Worm (Caenorhabditis elegans) whole organism, L1 larva: ENCODE results near the gene F02E8.4.
A peak's percentile ranks its signal among the peaks of the same experiment; 100 is the strongest.

Source experiments
- C04F5.9 ChIP-seq: sonication (generic microtip); optimal IDR thresholded peaks from 2 replicates; lab custom pipeline; 2016; ENCODE audit warnings: missing genetic modification characterization, missing compliant biosample characterization
- C16A3.4 ChIP-seq: fragments of 150-350 bp; optimal IDR thresholded peaks from 2 replicates; lab custom pipeline; 2014; ENCODE audit warnings: missing biosample characterization, missing genetic modification characterization
- F16B12.6 ChIP-seq: fragments of 150-350 bp; optimal IDR thresholded peaks from 2 replicates; lab custom pipeline; 2014; ENCODE audit warnings: missing biosample characterization, missing genetic modification characterization
- Y116A8C.19 ChIP-seq: sonication (generic microtip); optimal IDR thresholded peaks from 2 replicates; lab custom pipeline; 2016; ENCODE audit warnings: missing compliant biosample characterization, missing genetic modification characterization, borderline replicate concordance
- aha-1 ChIP-seq: fragments of 150-350 bp; optimal IDR thresholded peaks from 2 replicates; lab custom pipeline; 2014; ENCODE audit warnings: missing biosample characterization, missing genetic modification characterization
- aly-2 ChIP-seq: fragments of 150-350 bp; optimal IDR thresholded peaks from 2 replicates; lab custom pipeline; 2014; ENCODE audit warnings: missing biosample characterization, missing genetic modification characterization
- blmp-1 ChIP-seq: fragments of 150-350 bp; optimal IDR thresholded peaks from 2 replicates; lab custom pipeline; 2014; ENCODE audit warnings: missing biosample characterization, missing genetic modification characterization
- ceh-63 ChIP-seq: fragments of 200-800 bp; sonication (Bioruptor generic); optimal IDR thresholded peaks from 2 replicates; lab custom pipeline; 2018; ENCODE audit warnings: mild to moderate bottlenecking, missing genetic modification characterization, missing compliant biosample characterization
- ceh-88 ChIP-seq: fragments of 200-800 bp; sonication (Bioruptor generic); IDR thresholded peaks from 2 replicates; pipeline ENCODE4 v1.3.6; 2022; ENCODE audit warnings: missing genetic modification characterization, missing compliant biosample characterization
- ceh-90 ChIP-seq: sonication (generic microtip); optimal IDR thresholded peaks from 2 replicates; lab custom pipeline; 2016; ENCODE audit warnings: missing genetic modification characterization, missing compliant biosample characterization
- dsc-1 ChIP-seq: sonication (generic microtip); optimal IDR thresholded peaks from 2 replicates; lab custom pipeline; 2016; ENCODE audit warnings: mild to moderate bottlenecking, missing genetic modification characterization, missing compliant biosample characterization
- efl-1 ChIP-seq, 4 experiments: fragments of 150-350 bp; optimal IDR thresholded peaks in 3 of 4; peaks in 1 of 4; 1 replicate in 1 of 4; 2 replicates in 3 of 4; lab custom pipeline; 2014; ENCODE audit warnings: missing biosample characterization in 2 of 4, missing genetic modification characterization in 2 of 4, missing genetic modification reagents in 2 of 4
- efl-3 ChIP-seq: fragments of 200-800 bp; sonication (Bioruptor generic); optimal IDR thresholded peaks from 2 replicates; lab custom pipeline; 2018; ENCODE audit warnings: mild to moderate bottlenecking, missing genetic modification characterization, missing compliant biosample characterization
- egl-13 ChIP-seq: sonication (generic microtip); optimal IDR thresholded peaks from 2 replicates; lab custom pipeline; 2016; ENCODE audit warnings: missing genotype, missing genetic modification reagents, missing genetic modification characterization, missing compliant biosample characterization
- egl-27 ChIP-seq, 2 experiments: fragments of 150-350 bp in 1 of 2; sonication (generic microtip); optimal IDR thresholded peaks; 3 replicates each; lab custom pipeline; 2017 to 2018; ENCODE audit warnings: missing biosample characterization in 2 of 2, missing genetic modification characterization in 2 of 2, missing genetic modification reagents in 2 of 2
- elt-3 ChIP-seq, 6 experiments: fragments of 150-350 bp in 1 of 6; sonication (generic microtip); optimal IDR thresholded peaks; 2 replicates each; lab custom pipeline; 2017 to 2018; ENCODE audit warnings: missing biosample characterization in 6 of 6, missing genetic modification characterization in 6 of 6, inconsistent platforms in 1 of 6
- ets-5 ChIP-seq: fragments of 200-800 bp; sonication (Bioruptor generic); IDR thresholded peaks from 2 replicates; pipeline ENCODE4 v1.3.6; 2022; ENCODE audit warnings: missing genetic modification characterization, missing compliant biosample characterization
- fkh-8 ChIP-seq: sonication (generic microtip); optimal IDR thresholded peaks from 2 replicates; lab custom pipeline; 2016; ENCODE audit warnings: mild to moderate bottlenecking, missing genetic modification characterization, missing compliant biosample characterization
- fos-1 ChIP-seq: fragments of 150-350 bp; optimal IDR thresholded peaks from 2 replicates; lab custom pipeline; 2014; ENCODE audit warnings: missing biosample characterization, missing genetic modification characterization
- hlh-17 ChIP-seq: fragments of 200-800 bp; sonication (Bioruptor generic); optimal IDR thresholded peaks from 2 replicates; lab custom pipeline; 2018; ENCODE audit warnings: missing genetic modification characterization, mild to moderate bottlenecking, missing compliant biosample characterization, moderate library complexity, borderline replicate concordance
- hlh-4 ChIP-seq: sonication (generic microtip); optimal IDR thresholded peaks from 2 replicates; lab custom pipeline; 2016; ENCODE audit warnings: mild to moderate bottlenecking, missing genetic modification characterization, missing compliant biosample characterization
- hpl-2 ChIP-seq: fragments of 150-350 bp; optimal IDR thresholded peaks from 2 replicates; lab custom pipeline; 2014; ENCODE audit warnings: missing biosample characterization, missing genetic modification reagents, missing genetic modification characterization
- irx-1 ChIP-seq: sonication (generic microtip); optimal IDR thresholded peaks from 2 replicates; lab custom pipeline; 2016; ENCODE audit warnings: missing genetic modification characterization, missing compliant biosample characterization
- isw-1 ChIP-seq: fragments of 200-800 bp; sonication (Bioruptor generic); IDR thresholded peaks from 2 replicates; pipeline ENCODE4 v1.3.6; 2022; ENCODE audit warnings: missing genetic modification characterization, missing compliant biosample characterization
- jun-1 ChIP-seq: fragments of 150-350 bp; optimal IDR thresholded peaks from 2 replicates; lab custom pipeline; 2014; ENCODE audit warnings: missing biosample characterization, missing genetic modification reagents, missing genetic modification characterization
- lin-13 ChIP-seq: fragments of 150-350 bp; optimal IDR thresholded peaks from 2 replicates; lab custom pipeline; 2014; ENCODE audit warnings: missing biosample characterization, missing genetic modification reagents, missing genetic modification characterization
- lin-15B ChIP-seq: fragments of 150-350 bp; sonication (generic microtip); optimal IDR thresholded peaks from 3 replicates; lab custom pipeline; 2014; ENCODE audit warnings: missing biosample characterization, missing genetic modification characterization
- lin-35 ChIP-seq, 2 experiments: fragments of 150-350 bp; optimal IDR thresholded peaks; 2 replicates each; lab custom pipeline; 2014; ENCODE audit warnings: missing biosample characterization in 2 of 2, missing genetic modification characterization in 2 of 2, missing genetic modification reagents in 2 of 2
- lir-3 ChIP-seq: sonication (generic microtip); optimal IDR thresholded peaks from 2 replicates; lab custom pipeline; 2016; ENCODE audit warnings: mild to moderate bottlenecking, missing genetic modification characterization, moderate library complexity, missing compliant biosample characterization; ENCODE audit not compliant: poor library complexity
- lsy-2 ChIP-seq, 2 experiments: fragments of 150-350 bp; optimal IDR thresholded peaks; 2 replicates each; lab custom pipeline; 2014; ENCODE audit warnings: missing biosample characterization in 2 of 2, missing genetic modification characterization in 2 of 2
- mab-9 ChIP-seq: fragments of 200-800 bp; sonication (Bioruptor generic); IDR thresholded peaks from 2 replicates; pipeline ENCODE4 v1.3.6; 2022; ENCODE audit warnings: missing genetic modification reagents, missing genetic modification characterization, missing compliant biosample characterization
- mdl-1 ChIP-seq, 2 experiments: fragments of 150-350 bp; optimal IDR thresholded peaks; 2 replicates each; lab custom pipeline; 2014 to 2017; ENCODE audit warnings: missing biosample characterization in 2 of 2, missing genetic modification characterization in 2 of 2, inconsistent platforms in 1 of 2
- mef-2 ChIP-seq: fragments of 150-350 bp; optimal IDR thresholded peaks from 2 replicates; lab custom pipeline; 2014; ENCODE audit warnings: missing biosample characterization, missing genetic modification characterization
- nhr-11 ChIP-seq: fragments of 150-350 bp; optimal IDR thresholded peaks from 2 replicates; lab custom pipeline; 2014; ENCODE audit warnings: missing biosample characterization, missing genetic modification characterization
- nhr-19 ChIP-seq: fragments of 200-800 bp; sonication (Bioruptor generic); conservative IDR thresholded peaks from 2 replicates; pipeline ENCODE4 v1.3.6; 2022; ENCODE audit warnings: missing genetic modification characterization, missing compliant biosample characterization
- nhr-20 ChIP-seq: sonication (generic microtip); optimal IDR thresholded peaks from 2 replicates; lab custom pipeline; 2016; ENCODE audit warnings: mild to moderate bottlenecking, missing genetic modification characterization, missing compliant biosample characterization
- nhr-237 ChIP-seq: fragments of 150-350 bp; optimal IDR thresholded peaks from 2 replicates; lab custom pipeline; 2014; ENCODE audit warnings: missing biosample characterization, missing genetic modification characterization
- nhr-28 ChIP-seq: fragments of 150-350 bp; optimal IDR thresholded peaks from 2 replicates; lab custom pipeline; 2014; ENCODE audit warnings: missing biosample characterization, missing genetic modification characterization
- nhr-47 ChIP-seq: sonication (generic microtip); optimal IDR thresholded peaks from 2 replicates; lab custom pipeline; 2016; ENCODE audit warnings: mild to moderate bottlenecking, missing genetic modification characterization, moderate library complexity, missing compliant biosample characterization
- nhr-71 ChIP-seq: sonication (generic microtip); optimal IDR thresholded peaks from 2 replicates; lab custom pipeline; 2016; ENCODE audit warnings: mild to moderate bottlenecking, missing genetic modification characterization, moderate library complexity, missing compliant biosample characterization
- nhr-77 ChIP-seq: fragments of 150-350 bp; optimal IDR thresholded peaks from 2 replicates; lab custom pipeline; 2014; ENCODE audit warnings: missing biosample characterization, missing genetic modification characterization
- nhr-85 ChIP-seq: sonication (generic microtip); peaks from one replicate; lab custom pipeline; 2016; ENCODE audit warnings: missing genetic modification characterization, inconsistent platforms, missing compliant biosample characterization
- pax-3 ChIP-seq: fragments of 200-800 bp; sonication (Bioruptor generic); optimal IDR thresholded peaks from 2 replicates; lab custom pipeline; 2018; ENCODE audit warnings: mild to moderate bottlenecking, missing genetic modification characterization, moderate library complexity, missing compliant biosample characterization
- rnt-1 ChIP-seq: sonication (generic microtip); optimal IDR thresholded peaks from 2 replicates; lab custom pipeline; 2016; ENCODE audit warnings: mild to moderate bottlenecking, missing genetic modification characterization, moderate library complexity, missing compliant biosample characterization
- skn-1 ChIP-seq: fragments of 150-350 bp; optimal IDR thresholded peaks from 2 replicates; lab custom pipeline; 2014; ENCODE audit warnings: missing biosample characterization, missing genetic modification characterization
- snpc-4 ChIP-seq: fragments of 150-350 bp; optimal IDR thresholded peaks from 2 replicates; lab custom pipeline; 2014; ENCODE audit warnings: missing biosample characterization, missing genetic modification characterization
- snu-23 ChIP-seq: sonication (generic microtip); optimal IDR thresholded peaks from 2 replicates; lab custom pipeline; 2016; ENCODE audit warnings: missing genetic modification characterization, missing compliant biosample characterization
- swsn-7 ChIP-seq: sonication (generic microtip); optimal IDR thresholded peaks from 2 replicates; lab custom pipeline; 2016; ENCODE audit warnings: missing genetic modification characterization, missing compliant biosample characterization
- unc-130 ChIP-seq: fragments of 150-350 bp; optimal IDR thresholded peaks from 2 replicates; lab custom pipeline; 2017; ENCODE audit warnings: missing biosample characterization, missing genetic modification characterization, inconsistent platforms
- vab-15 ChIP-seq: sonication (generic microtip); optimal IDR thresholded peaks from 2 replicates; lab custom pipeline; 2017; ENCODE audit warnings: missing genotype, mild to moderate bottlenecking, missing genetic modification characterization, missing compliant biosample characterization
- zag-1 ChIP-seq: fragments of 150-350 bp; optimal IDR thresholded peaks from 2 replicates; lab custom pipeline; 2014; ENCODE audit warnings: missing biosample characterization, missing genetic modification characterization
- ztf-4 ChIP-seq: fragments of 150-350 bp; optimal IDR thresholded peaks from 2 replicates; lab custom pipeline; 2014; ENCODE audit warnings: missing biosample characterization, missing genetic modification characterization

F02E8.4 gene

ce11 chrX:4469297-4469816 is 15.4 kb downstream of the F02E8.4 start, which contains the start of gene asb-2:
asb-2 (plus strand) TSS chrX:4469766.
- TF ChIP-seq irx-1 (tag; lab: Kevin White, UChicago) (peak; percentile 59), efl-3 (no peak), nhr-47 (tag; lab: Kevin White, UChicago) (peak; percentile 90), isw-1 (GFP tag; lab: Robert Waterston, UW) (peak; percentile 55), aly-2 (tag; lab: Kevin White, UChicago) (peak; percentile 47), nhr-85 (tag; lab: Kevin White, UChicago) (peak; percentile 92), nhr-71 (tag; lab: Kevin White, UChicago) (peak; percentile 93), rnt-1 (tag; lab: Kevin White, UChicago) (peak; percentile 91), snpc-4 (peak; percentile 71), nhr-77 (tag; lab: Kevin White, UChicago) (peak; percentile 80), hlh-4 (tag; lab: Kevin White, UChicago) (no peak), nhr-20 (tag; lab: Kevin White, UChicago) (peak; percentile 92), jun-1 (tag; lab: Kevin White, UChicago) (peak; percentile 79), ets-5 (GFP tag; lab: Robert Waterston, UW) (no peak), nhr-11 (tag; lab: Kevin White, UChicago) (peak; percentile 67), aha-1 (no peak), mab-9 (GFP tag; lab: Robert Waterston, UW) (no peak), C16A3.4 (tag; lab: Kevin White, UChicago) (peak; percentile 89), skn-1 (tag; lab: Kevin White, UChicago) (peak; percentile 94), lin-15B (tag; lab: Kevin White, UChicago) (peak; percentile 87), hlh-17 (GFP tag; lab: Kevin White, UChicago) (no peak), egl-27 (tag; optimal IDR thresholded peaks at IDR 0.05; lab: Kevin White, UChicago) (no peak), mef-2 (peak; percentile 50), lir-3 (peak; percentile 64), ceh-88 (GFP tag; lab: Robert Waterston, UW) (peak; percentile 35; the same call in 1 of the 2 replicates), nhr-237 (tag; lab: Kevin White, UChicago) (peak; percentile 48), efl-1 (optimal IDR thresholded peaks at IDR 0.05; lab: Kevin White, UChicago) (peak; percentile 79 to 90), efl-1 (GFP tag; optimal IDR thresholded peaks at IDR 0.05 in 1 of 2; lab: Kevin White, UChicago) (peak; percentile 71 to 93), unc-130 (peak; percentile 88), pax-3 (tag; lab: Kevin White, UChicago) (peak; percentile 39), blmp-1 (tag; lab: Kevin White, UChicago) (no peak), Y116A8C.19 (tag; lab: Kevin White, UChicago) (no peak), snu-23 (GFP tag; lab: Kevin White, UChicago) (peak; percentile 94), nhr-19 (peak; percentile 86), egl-13 (tag; lab: Kevin White, UChicago) (peak; percentile 58), fos-1 (tag; lab: Kevin White, UChicago) (peak; percentile 90), elt-3 (tag; optimal IDR thresholded peaks at IDR 0.05; lab: Kevin White, UChicago) (peak in 5 of 6 experiments; percentile 43 to 87 (median 61)), nhr-28 (tag; lab: Kevin White, UChicago) (no peak), swsn-7 (tag; lab: Kevin White, UChicago) (peak; percentile 89), ceh-90 (peak; percentile 2), dsc-1 (tag; lab: Kevin White, UChicago) (peak; percentile 79), mdl-1 (tag; optimal IDR thresholded peaks at IDR 0.05; lab: Kevin White, UChicago) (peak in 1 of 2 experiments; percentile 87), lin-13 (GFP tag; lab: Kevin White, UChicago) (peak; percentile 90), hpl-2 (GFP tag; lab: Kevin White, UChicago) (peak; percentile 45), C04F5.9 (tag; lab: Kevin White, UChicago) (peak; percentile 64), ceh-63 (GFP tag; lab: Kevin White, UChicago) (no peak), ztf-4 (tag; lab: Kevin White, UChicago) (peak; percentile 64), lsy-2 (tag; optimal IDR thresholded peaks at IDR 0.05; lab: Kevin White, UChicago) (peak; percentile 85 to 92), lin-35 (GFP tag; optimal IDR thresholded peaks at IDR 0.05; lab: Kevin White, UChicago) (peak; percentile 79 to 92), vab-15 (tag; lab: Kevin White, UChicago) (peak; percentile 22), F16B12.6 (tag; lab: Kevin White, UChicago) (peak; percentile 56), zag-1 (tag; lab: Kevin White, UChicago) (no peak), fkh-8 (tag; lab: Kevin White, UChicago) (peak; percentile 80)
